Worm (Caenorhabditis elegans) whole organism, L1 larva: ENCODE results near the gene Y48A5A.3.

ENCODE experiments used
- C16A3.4 ChIP-seq: fragments of 150-350 bp; optimal IDR thresholded peaks from 2 replicates; lab custom pipeline; 2014; ENCODE audit warnings: missing biosample characterization, missing genetic modification characterization
- F16B12.6 ChIP-seq: fragments of 150-350 bp; optimal IDR thresholded peaks from 2 replicates; lab custom pipeline; 2014; ENCODE audit warnings: missing biosample characterization, missing genetic modification characterization
- aha-1 ChIP-seq: fragments of 150-350 bp; optimal IDR thresholded peaks from 2 replicates; lab custom pipeline; 2014; ENCODE audit warnings: missing biosample characterization, missing genetic modification characterization
- blmp-1 ChIP-seq: fragments of 150-350 bp; optimal IDR thresholded peaks from 2 replicates; lab custom pipeline; 2014; ENCODE audit warnings: missing biosample characterization, missing genetic modification characterization
- ceh-8 ChIP-seq: fragments of 200-800 bp; sonication (Bioruptor generic); optimal IDR thresholded peaks from 2 replicates; lab custom pipeline; 2018; ENCODE audit warnings: mild to moderate bottlenecking, missing genetic modification characterization, moderate library complexity, missing compliant biosample characterization
- ceh-82 ChIP-seq, 3 experiments: fragments of 150-350 bp in 1 of 3; sonication (generic microtip) in 2 of 3; optimal IDR thresholded peaks; 2 replicates each; lab custom pipeline; 2014 to 2017; ENCODE audit warnings: missing biosample characterization in 3 of 3, missing genetic modification characterization in 3 of 3
- ceh-90 ChIP-seq: sonication (generic microtip); optimal IDR thresholded peaks from 2 replicates; lab custom pipeline; 2016; ENCODE audit warnings: missing genetic modification characterization, missing compliant biosample characterization
- ces-1 ChIP-seq: fragments of 150-350 bp; optimal IDR thresholded peaks from 2 replicates; lab custom pipeline; 2014; ENCODE audit warnings: missing biosample characterization, missing genetic modification reagents, missing genetic modification characterization
- dpl-1 ChIP-seq, 3 experiments: fragments of 150-350 bp in 2 of 3; sonication (generic microtip) in 1 of 3; optimal IDR thresholded peaks; 2 replicates each; lab custom pipeline; 2014 to 2017; ENCODE audit warnings: missing biosample characterization in 3 of 3, missing genetic modification characterization in 3 of 3, missing genetic modification reagents in 3 of 3
- efl-1 ChIP-seq, 4 experiments: fragments of 150-350 bp; optimal IDR thresholded peaks in 3 of 4; peaks in 1 of 4; 1 replicate in 1 of 4; 2 replicates in 3 of 4; lab custom pipeline; 2014; ENCODE audit warnings: missing biosample characterization in 2 of 4, missing genetic modification characterization in 2 of 4, missing genetic modification reagents in 2 of 4
- egl-13 ChIP-seq: sonication (generic microtip); optimal IDR thresholded peaks from 2 replicates; lab custom pipeline; 2016; ENCODE audit warnings: missing genotype, missing genetic modification reagents, missing genetic modification characterization, missing compliant biosample characterization
- egl-27 ChIP-seq, 2 experiments: fragments of 150-350 bp in 1 of 2; sonication (generic microtip); optimal IDR thresholded peaks; 3 replicates each; lab custom pipeline; 2017 to 2018; ENCODE audit warnings: missing biosample characterization in 2 of 2, missing genetic modification characterization in 2 of 2, missing genetic modification reagents in 2 of 2
- elt-3 ChIP-seq, 6 experiments: fragments of 150-350 bp in 1 of 6; sonication (generic microtip); optimal IDR thresholded peaks; 2 replicates each; lab custom pipeline; 2017 to 2018; ENCODE audit warnings: missing biosample characterization in 6 of 6, missing genetic modification characterization in 6 of 6, inconsistent platforms in 1 of 6
- ets-5 ChIP-seq: fragments of 200-800 bp; sonication (Bioruptor generic); IDR thresholded peaks from 2 replicates; pipeline ENCODE4 v1.3.6; 2022; ENCODE audit warnings: missing genetic modification characterization, missing compliant biosample characterization
- fos-1 ChIP-seq: fragments of 150-350 bp; optimal IDR thresholded peaks from 2 replicates; lab custom pipeline; 2014; ENCODE audit warnings: missing biosample characterization, missing genetic modification characterization
- irx-1 ChIP-seq: sonication (generic microtip); optimal IDR thresholded peaks from 2 replicates; lab custom pipeline; 2016; ENCODE audit warnings: missing genetic modification characterization, missing compliant biosample characterization
- jun-1 ChIP-seq: fragments of 150-350 bp; optimal IDR thresholded peaks from 2 replicates; lab custom pipeline; 2014; ENCODE audit warnings: missing biosample characterization, missing genetic modification reagents, missing genetic modification characterization
- lin-14 ChIP-seq: fragments of 200-800 bp; sonication (Bioruptor generic); optimal IDR thresholded peaks from 2 replicates; lab custom pipeline; 2018; ENCODE audit warnings: mild to moderate bottlenecking, missing genetic modification characterization, moderate library complexity, missing compliant biosample characterization
- lin-15B ChIP-seq: fragments of 150-350 bp; sonication (generic microtip); optimal IDR thresholded peaks from 3 replicates; lab custom pipeline; 2014; ENCODE audit warnings: missing biosample characterization, missing genetic modification characterization
- lin-35 ChIP-seq, 2 experiments: fragments of 150-350 bp; optimal IDR thresholded peaks; 2 replicates each; lab custom pipeline; 2014; ENCODE audit warnings: missing biosample characterization in 2 of 2, missing genetic modification characterization in 2 of 2, missing genetic modification reagents in 2 of 2
- lsy-2 ChIP-seq, 2 experiments: fragments of 150-350 bp; optimal IDR thresholded peaks; 2 replicates each; lab custom pipeline; 2014; ENCODE audit warnings: missing biosample characterization in 2 of 2, missing genetic modification characterization in 2 of 2
- mab-9 ChIP-seq: fragments of 200-800 bp; sonication (Bioruptor generic); IDR thresholded peaks from 2 replicates; pipeline ENCODE4 v1.3.6; 2022; ENCODE audit warnings: missing genetic modification reagents, missing genetic modification characterization, missing compliant biosample characterization
- mef-2 ChIP-seq: fragments of 150-350 bp; optimal IDR thresholded peaks from 2 replicates; lab custom pipeline; 2014; ENCODE audit warnings: missing biosample characterization, missing genetic modification characterization
- mep-1 ChIP-seq: fragments of 150-350 bp; optimal IDR thresholded peaks from 2 replicates; lab custom pipeline; 2014; ENCODE audit warnings: missing biosample characterization, missing genetic modification characterization
- nhr-12 ChIP-seq: sonication (generic microtip); optimal IDR thresholded peaks from 2 replicates; lab custom pipeline; 2017; ENCODE audit warnings: missing biosample characterization, missing genetic modification characterization
- nhr-19 ChIP-seq: fragments of 200-800 bp; sonication (Bioruptor generic); conservative IDR thresholded peaks from 2 replicates; pipeline ENCODE4 v1.3.6; 2022; ENCODE audit warnings: missing genetic modification characterization, missing compliant biosample characterization
- nhr-28 ChIP-seq: fragments of 150-350 bp; optimal IDR thresholded peaks from 2 replicates; lab custom pipeline; 2014; ENCODE audit warnings: missing biosample characterization, missing genetic modification characterization
- nhr-47 ChIP-seq: sonication (generic microtip); optimal IDR thresholded peaks from 2 replicates; lab custom pipeline; 2016; ENCODE audit warnings: mild to moderate bottlenecking, missing genetic modification characterization, moderate library complexity, missing compliant biosample characterization
- nhr-71 ChIP-seq: sonication (generic microtip); optimal IDR thresholded peaks from 2 replicates; lab custom pipeline; 2016; ENCODE audit warnings: mild to moderate bottlenecking, missing genetic modification characterization, moderate library complexity, missing compliant biosample characterization
- nhr-76 ChIP-seq: sonication (generic microtip); optimal IDR thresholded peaks from 2 replicates; lab custom pipeline; 2017; ENCODE audit warnings: missing biosample characterization, missing genetic modification characterization
- nhr-77 ChIP-seq: fragments of 150-350 bp; optimal IDR thresholded peaks from 2 replicates; lab custom pipeline; 2014; ENCODE audit warnings: missing biosample characterization, missing genetic modification characterization
- nhr-85 ChIP-seq: sonication (generic microtip); peaks from one replicate; lab custom pipeline; 2016; ENCODE audit warnings: missing genetic modification characterization, inconsistent platforms, missing compliant biosample characterization
- nhr-90 ChIP-seq: sonication (generic microtip); optimal IDR thresholded peaks from 2 replicates; lab custom pipeline; 2016; ENCODE audit warnings: mild to moderate bottlenecking, missing genetic modification characterization, missing compliant biosample characterization; ENCODE audit not compliant: poor library complexity
- pag-3 ChIP-seq: sonication (generic microtip); optimal IDR thresholded peaks from 2 replicates; lab custom pipeline; 2017; ENCODE audit warnings: missing genetic modification characterization, mild to moderate bottlenecking, missing compliant biosample characterization, antibody characterized with exemption, borderline replicate concordance; ENCODE audit not compliant: insufficient read depth
- rnt-1 ChIP-seq: sonication (generic microtip); optimal IDR thresholded peaks from 2 replicates; lab custom pipeline; 2016; ENCODE audit warnings: mild to moderate bottlenecking, missing genetic modification characterization, moderate library complexity, missing compliant biosample characterization
- skn-1 ChIP-seq: fragments of 150-350 bp; optimal IDR thresholded peaks from 2 replicates; lab custom pipeline; 2014; ENCODE audit warnings: missing biosample characterization, missing genetic modification characterization
- snu-23 ChIP-seq: sonication (generic microtip); optimal IDR thresholded peaks from 2 replicates; lab custom pipeline; 2016; ENCODE audit warnings: missing genetic modification characterization, missing compliant biosample characterization
- sox-4 ChIP-seq: sonication (generic microtip); optimal IDR thresholded peaks from 2 replicates; lab custom pipeline; 2016; ENCODE audit warnings: missing genetic modification characterization, missing compliant biosample characterization
- sup-37 ChIP-seq: fragments of 200-800 bp; sonication (Bioruptor generic); optimal IDR thresholded peaks from 2 replicates; lab custom pipeline; 2018; ENCODE audit warnings: mild to moderate bottlenecking, missing genetic modification characterization, missing compliant biosample characterization
- swsn-7 ChIP-seq: sonication (generic microtip); optimal IDR thresholded peaks from 2 replicates; lab custom pipeline; 2016; ENCODE audit warnings: missing genetic modification characterization, missing compliant biosample characterization
- unc-130 ChIP-seq: fragments of 150-350 bp; optimal IDR thresholded peaks from 2 replicates; lab custom pipeline; 2017; ENCODE audit warnings: missing biosample characterization, missing genetic modification characterization, inconsistent platforms
- unc-30 ChIP-seq: sonication (generic microtip); optimal IDR thresholded peaks from 2 replicates; lab custom pipeline; 2017; ENCODE audit warnings: missing biosample characterization, missing genetic modification characterization
- unc-62 ChIP-seq: fragments of 150-350 bp; optimal IDR thresholded peaks from 2 replicates; lab custom pipeline; 2014; ENCODE audit warnings: missing biosample characterization, missing genetic modification reagents, missing genetic modification characterization
- unc-86 ChIP-seq: sonication (generic microtip); optimal IDR thresholded peaks from 2 replicates; lab custom pipeline; 2016; ENCODE audit warnings: missing genetic modification characterization, missing compliant biosample characterization
- xbp-1 ChIP-seq: sonication (generic microtip); optimal IDR thresholded peaks from 2 replicates; lab custom pipeline; 2016; ENCODE audit warnings: missing genetic modification characterization, missing compliant biosample characterization
- zip-4 ChIP-seq: fragments of 200-800 bp; sonication (Bioruptor generic); optimal IDR thresholded peaks from 2 replicates; lab custom pipeline; 2018; ENCODE audit warnings: mild to moderate bottlenecking, missing genetic modification characterization, moderate library complexity, missing compliant biosample characterization

Y48A5A.3 gene

DNA sequence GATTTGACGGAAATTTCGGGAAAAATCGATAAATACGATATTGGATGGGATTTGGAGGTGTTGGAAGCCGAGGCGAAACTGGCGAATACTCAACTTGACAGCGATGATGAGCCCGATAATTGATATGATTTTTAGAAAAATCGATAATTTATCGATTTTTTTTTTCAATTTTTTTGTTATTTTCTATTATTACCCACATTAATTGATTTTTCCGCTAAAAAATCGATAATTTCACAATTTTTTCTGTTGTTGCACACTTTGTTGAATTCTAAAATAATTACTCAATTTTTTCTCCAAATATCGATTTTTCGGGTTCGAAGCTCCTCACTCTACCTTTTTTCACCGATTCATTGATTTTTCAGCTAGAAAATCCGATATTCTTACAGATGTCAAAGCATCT, at the start of gene Y48A5A.3:
TSS of gene Y48A5A.3 (plus strand) at position 385 of the 400 bp plus-strand sequence.
- TF ChIP-seq zip-4 (GFP tag; lab: Kevin White, UChicago), result no peak
- no peak for TF ChIP-seq nhr-76 (tag; lab: Kevin White, UChicago)
- no peak for TF ChIP-seq elt-3 (tag; optimal IDR thresholded peaks at IDR 0.05; lab: Kevin White, UChicago)
- no peak for TF ChIP-seq aha-1 (tag; lab: Kevin White, UChicago)
- TF ChIP-seq nhr-12 (tag; lab: Kevin White, UChicago), result no peak
- no peak for TF ChIP-seq sox-4
- no peak for TF ChIP-seq unc-86 (tag; lab: Kevin White, UChicago)
- TF ChIP-seq unc-62 (GFP tag; lab: Kevin White, UChicago), result no peak
- TF ChIP-seq blmp-1 (tag; lab: Kevin White, UChicago), result no peak
- no peak for TF ChIP-seq mef-2 (tag; lab: Kevin White, UChicago)
- TF ChIP-seq nhr-71 (tag; lab: Kevin White, UChicago), result no peak
- TF ChIP-seq ceh-82 (tag; optimal IDR thresholded peaks at IDR 0.05; lab: Kevin White, UChicago), result no peak
- no peak for TF ChIP-seq egl-13 (tag; lab: Kevin White, UChicago)
- no peak for TF ChIP-seq nhr-90 (tag; lab: Kevin White, UChicago)
- TF ChIP-seq irx-1 (tag; lab: Kevin White, UChicago), result no peak

DNA sequence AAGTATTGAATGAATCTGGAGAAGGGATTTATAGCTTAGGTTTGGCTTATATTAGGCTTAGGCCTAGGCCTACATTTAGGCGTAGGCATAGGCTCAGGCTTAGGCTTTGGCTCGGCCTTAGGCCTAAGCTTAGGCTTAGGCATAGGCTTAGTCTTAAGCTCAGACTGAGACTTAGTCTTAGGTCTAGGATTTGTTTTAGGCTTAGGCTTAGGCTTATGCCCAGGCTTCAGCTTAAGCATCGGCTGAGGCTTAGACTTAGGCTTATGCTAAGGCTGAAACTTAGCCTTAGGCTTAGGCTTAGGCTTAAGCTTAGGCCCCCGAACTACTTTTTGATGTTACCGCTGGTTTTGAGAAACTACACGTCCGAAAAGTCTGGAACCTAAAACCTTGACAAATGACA, 49.0 kb upstream of the Y48A5A.3 start:
- no peak for TF ChIP-seq nhr-28 (tag; lab: Kevin White, UChicago)
- no peak for TF ChIP-seq nhr-47 (tag; lab: Kevin White, UChicago)
- TF ChIP-seq unc-30 (tag; lab: Kevin White, UChicago), result no peak
- TF ChIP-seq ceh-8, result no peak
- TF ChIP-seq rnt-1 (tag; lab: Kevin White, UChicago), result no peak
- no peak for TF ChIP-seq nhr-76 (tag; lab: Kevin White, UChicago)
- no peak for TF ChIP-seq lin-15B (tag; lab: Kevin White, UChicago)
- TF ChIP-seq unc-86 (tag; lab: Kevin White, UChicago), result no peak
- no peak for TF ChIP-seq ces-1 (GFP tag; lab: Kevin White, UChicago)
- TF ChIP-seq zip-4 (GFP tag; lab: Kevin White, UChicago), result no peak
- no peak for TF ChIP-seq lin-14 (GFP tag; lab: Kevin White, UChicago)
- no peak for TF ChIP-seq nhr-77 (tag; lab: Kevin White, UChicago)

DNA sequence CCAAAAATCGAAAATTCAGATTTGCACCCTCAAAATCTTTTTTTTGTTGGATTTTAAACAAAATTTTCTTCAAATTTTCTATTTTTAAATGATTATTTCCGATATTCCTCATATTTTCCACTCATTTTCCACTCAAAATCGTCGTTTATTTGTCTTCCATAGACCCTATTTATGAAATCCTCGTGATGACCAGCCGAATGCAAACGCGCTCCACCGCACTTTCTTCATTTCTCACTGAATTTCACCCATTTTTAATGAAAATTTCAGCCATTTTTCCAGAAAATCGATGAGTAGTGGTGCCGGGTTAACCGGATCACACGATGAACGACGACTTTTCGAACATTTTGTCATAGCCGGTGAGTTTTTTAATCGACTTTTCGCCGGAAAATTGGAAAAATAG, 45.8 kb upstream of the Y48A5A.3 start, which contains the start of gene denn-4:
TSS of gene denn-4 (plus strand) at position 280 of the 400 bp plus-strand sequence.
- TF ChIP-seq nhr-76 (tag; lab: Kevin White, UChicago) (no peak), egl-27 (tag; optimal IDR thresholded peaks at IDR 0.05; lab: Kevin White, UChicago) (no peak), unc-30 (tag; lab: Kevin White, UChicago) (no peak), lin-35 (GFP tag; optimal IDR thresholded peaks at IDR 0.05; lab: Kevin White, UChicago) (peak; percentile 11 to 48), nhr-85 (tag; lab: Kevin White, UChicago) (peak; percentile 60), mep-1 (peak; percentile 29), blmp-1 (tag; lab: Kevin White, UChicago) (peak; percentile 20), unc-130 (tag; lab: Kevin White, UChicago) (peak; percentile 10), egl-13 (tag; lab: Kevin White, UChicago) (no peak), nhr-19 (GFP tag; lab: Robert Waterston, UW) (no peak), jun-1 (no peak), xbp-1 (tag; lab: Kevin White, UChicago) (peak; percentile 16), efl-1 (optimal IDR thresholded peaks at IDR 0.05; lab: Kevin White, UChicago) (peak; percentile 18 to 35), efl-1 (GFP tag; optimal IDR thresholded peaks at IDR 0.05 in 1 of 2; lab: Kevin White, UChicago) (peak; percentile 48 to 94), unc-86 (tag; lab: Kevin White, UChicago) (no peak), fos-1 (tag; lab: Kevin White, UChicago) (no peak), mef-2 (tag; lab: Kevin White, UChicago) (no peak), swsn-7 (tag; lab: Kevin White, UChicago) (no peak), ceh-82 (tag; optimal IDR thresholded peaks at IDR 0.05; lab: Kevin White, UChicago) (peak in 1 of 3 experiments; percentile 16), F16B12.6 (peak; percentile 11), rnt-1 (tag; lab: Kevin White, UChicago) (no peak), C16A3.4 (tag; lab: Kevin White, UChicago) (no peak), snu-23 (GFP tag; lab: Kevin White, UChicago) (peak; percentile 18), pag-3 (tag; lab: Kevin White, UChicago) (no peak), zip-4 (GFP tag; lab: Kevin White, UChicago) (no peak), ets-5 (GFP tag; lab: Robert Waterston, UW) (no peak), skn-1 (tag; lab: Kevin White, UChicago) (peak; percentile 45), dpl-1 (GFP tag; optimal IDR thresholded peaks at IDR 0.05; lab: Kevin White, UChicago) (peak in 2 of 3 experiments; percentile 14 to 58), mab-9 (GFP tag; lab: Robert Waterston, UW) (no peak), lsy-2 (tag; optimal IDR thresholded peaks at IDR 0.05; lab: Kevin White, UChicago) (peak in 1 of 2 experiments; percentile 56), ceh-90 (tag; lab: Kevin White, UChicago) (no peak), lin-15B (tag; lab: Kevin White, UChicago) (peak; percentile 4), sup-37 (GFP tag; lab: Kevin White, UChicago) (no peak)
- TF ChIP-seq, all 84 proteins: peak for 14
